Fruit fly (Drosophila melanogaster) whole organism, prepupa: Measurements from ENCODE around the gene bun.

Experiments used
- CG10631 ChIP-seq: fragments of 200-800 bp; sonication (Bioruptor generic); optimal IDR thresholded peaks from 2 replicates; lab custom pipeline; 2016; ENCODE audit warnings: missing biosample characterization, missing genetic modification characterization
- CG11294 ChIP-seq: fragments of 200-800 bp; sonication (Bioruptor generic); IDR thresholded peaks from 2 replicates; pipeline ENCODE4 v1.3.6; 2022; ENCODE audit warnings: missing biosample characterization, missing genetic modification characterization
- CG11902 ChIP-seq: fragments of 200-800 bp; sonication (Bioruptor generic); optimal IDR thresholded peaks from 3 replicates; lab custom pipeline; 2016; ENCODE audit warnings: missing biosample characterization, missing genetic modification characterization
- CG1621 ChIP-seq: fragments of 200-800 bp; sonication (Bioruptor generic); optimal IDR thresholded peaks from 3 replicates; lab custom pipeline; 2018; ENCODE audit warnings: missing biosample characterization, mild to moderate bottlenecking, missing genetic modification characterization
- CG32006 ChIP-seq: fragments of 200-800 bp; sonication (Bioruptor generic); optimal IDR thresholded peaks from 3 replicates; lab custom pipeline; 2017; ENCODE audit warnings: missing biosample characterization, mild to moderate bottlenecking, missing genetic modification characterization
- CG34406 ChIP-seq: fragments of 200-800 bp; sonication (Bioruptor generic); optimal IDR thresholded peaks from 3 replicates; lab custom pipeline; 2016; ENCODE audit warnings: missing biosample characterization, missing genetic modification characterization
- CG3919 ChIP-seq: fragments of 200-800 bp; sonication (Bioruptor generic); optimal IDR thresholded peaks from 3 replicates; lab custom pipeline; 2016; ENCODE audit warnings: missing biosample characterization, missing genetic modification characterization
- CG4318 ChIP-seq: fragments of 200-800 bp; sonication (Bioruptor generic); optimal IDR thresholded peaks from 3 replicates; lab custom pipeline; 2017; ENCODE audit warnings: missing biosample characterization, mild to moderate bottlenecking, missing genetic modification characterization
- CG6163 ChIP-seq: fragments of 200-800 bp; sonication (Bioruptor generic); IDR thresholded peaks from 3 replicates; pipeline ENCODE4 v1.3.6; 2022; ENCODE audit warnings: missing biosample characterization, missing genetic modification characterization
- CG6276 ChIP-seq: fragments of 200-800 bp; sonication (Bioruptor generic); optimal IDR thresholded peaks from 2 replicates; lab custom pipeline; 2017; ENCODE audit warnings: missing biosample characterization, mild to moderate bottlenecking, missing genetic modification characterization
- CG6792 ChIP-seq: fragments of 200-800 bp; sonication (Bioruptor generic); optimal IDR thresholded peaks from 3 replicates; lab custom pipeline; 2016; ENCODE audit warnings: missing biosample characterization, missing genetic modification characterization
- CG6808 ChIP-seq: fragments of 200-800 bp; sonication (Bioruptor generic); optimal IDR thresholded peaks from 3 replicates; lab custom pipeline; 2017; ENCODE audit warnings: missing biosample characterization, missing genetic modification characterization, mild to moderate bottlenecking, moderate library complexity, missing genetic modification reagents
- CG6854 ChIP-seq: fragments of 200-800 bp; sonication (Bioruptor generic); optimal IDR thresholded peaks from 2 replicates; lab custom pipeline; 2017; ENCODE audit warnings: missing biosample characterization, mild to moderate bottlenecking, missing genetic modification characterization
- CG8119 ChIP-seq: fragments of 200-800 bp; sonication (Bioruptor generic); IDR thresholded peaks from 3 replicates; pipeline ENCODE4 v1.3.6; 2022; ENCODE audit warnings: missing biosample characterization, missing genetic modification characterization
- CG8632 ChIP-seq: fragments of 200-800 bp; sonication (Bioruptor generic); optimal IDR thresholded peaks from 3 replicates; lab custom pipeline; 2016; ENCODE audit warnings: missing biosample characterization, missing genetic modification characterization
- CG9139 ChIP-seq: fragments of 200-800 bp; sonication (Bioruptor generic); optimal IDR thresholded peaks from 3 replicates; lab custom pipeline; 2017; ENCODE audit warnings: missing biosample characterization, mild to moderate bottlenecking, missing genetic modification characterization
- Eip75B ChIP-seq: fragments of 200-800 bp; sonication (Bioruptor generic); optimal IDR thresholded peaks from 3 replicates; lab custom pipeline; 2016; ENCODE audit warnings: missing biosample characterization, missing genetic modification characterization
- Eip78C ChIP-seq: fragments of 200-800 bp; sonication (Bioruptor generic); peaks from one replicate; lab custom pipeline; 2016; ENCODE audit warnings: missing biosample characterization, missing genetic modification characterization
- Eip93F ChIP-seq: fragments of 200-800 bp; sonication (Bioruptor generic); optimal IDR thresholded peaks from 2 replicates; lab custom pipeline; 2016; ENCODE audit warnings: missing biosample characterization, mild to moderate bottlenecking, missing genetic modification characterization
- Ets21C ChIP-seq: fragments of 200-800 bp; sonication (Bioruptor generic); optimal IDR thresholded peaks from 3 replicates; lab custom pipeline; 2016; ENCODE audit warnings: missing biosample characterization, missing genetic modification characterization
- Ets96B ChIP-seq: fragments of 200-800 bp; optimal IDR thresholded peaks from 2 replicates; lab custom pipeline; 2019; ENCODE audit warnings: missing biosample characterization, mild to moderate bottlenecking, missing genetic modification characterization, moderate library complexity
- Hr38 ChIP-seq: sonication (Bioruptor generic); optimal IDR thresholded peaks from 2 replicates; lab custom pipeline; 2016; ENCODE audit warnings: missing biosample characterization, missing genetic modification characterization
- Hr39 ChIP-seq: fragments of 200-800 bp; sonication (Bioruptor generic); optimal IDR thresholded peaks from 2 replicates; lab custom pipeline; 2016; ENCODE audit warnings: missing biosample characterization, missing genetic modification characterization
- Hr4 ChIP-seq: fragments of 200-800 bp; sonication (Bioruptor generic); optimal IDR thresholded peaks from 3 replicates; lab custom pipeline; 2016; ENCODE audit warnings: missing biosample characterization, missing genetic modification characterization
- Lpt ChIP-seq: fragments of 200-800 bp; sonication (Bioruptor generic); optimal IDR thresholded peaks from 3 replicates; lab custom pipeline; 2016; ENCODE audit warnings: missing biosample characterization, missing genetic modification characterization
- OdsH ChIP-seq: fragments of 200-800 bp; sonication (Bioruptor generic); optimal IDR thresholded peaks from 3 replicates; lab custom pipeline; 2016; ENCODE audit warnings: missing biosample characterization, missing genetic modification characterization
- Smox ChIP-seq: fragments of 200-800 bp; sonication (Bioruptor generic); optimal IDR thresholded peaks from 3 replicates; lab custom pipeline; 2016; ENCODE audit warnings: missing biosample characterization, missing genetic modification characterization
- Sox102F ChIP-seq: fragments of 200-800 bp; sonication (Bioruptor generic); optimal IDR thresholded peaks from 2 replicates; lab custom pipeline; 2016; ENCODE audit warnings: missing biosample characterization, mild to moderate bottlenecking, missing genetic modification characterization
- Sox14 ChIP-seq: fragments of 200-800 bp; sonication (Bioruptor generic); optimal IDR thresholded peaks from 3 replicates; lab custom pipeline; 2016; ENCODE audit warnings: missing biosample characterization, missing genetic modification characterization
- Sox15 ChIP-seq: fragments of 200-800 bp; sonication (Bioruptor generic); optimal IDR thresholded peaks from 3 replicates; lab custom pipeline; 2016; ENCODE audit warnings: missing biosample characterization, missing genetic modification characterization
- achi ChIP-seq: fragments of 200-800 bp; sonication (Bioruptor generic); optimal IDR thresholded peaks from 3 replicates; lab custom pipeline; 2016; ENCODE audit warnings: missing biosample characterization, missing genetic modification characterization
- dac ChIP-seq: fragments of 200-800 bp; sonication (Bioruptor generic); optimal IDR thresholded peaks from 2 replicates; lab custom pipeline; 2017; ENCODE audit warnings: missing biosample characterization, mild to moderate bottlenecking, missing genetic modification characterization
- dsx ChIP-seq: fragments of 200-800 bp; optimal IDR thresholded peaks from 3 replicates; lab custom pipeline; 2019; ENCODE audit warnings: missing biosample characterization, mild to moderate bottlenecking, missing genetic modification characterization, moderate library complexity; ENCODE audit not compliant: poor library complexity, severe bottlenecking
- eg ChIP-seq: fragments of 200-800 bp; sonication (Bioruptor generic); IDR thresholded peaks from 3 replicates; pipeline ENCODE4 v1.3.6; 2022; ENCODE audit warnings: missing biosample characterization, missing genetic modification characterization
- esn ChIP-seq: fragments of 200-800 bp; sonication (Bioruptor generic); optimal IDR thresholded peaks from 2 replicates; lab custom pipeline; 2016; ENCODE audit warnings: missing biosample characterization, mild to moderate bottlenecking, missing genetic modification characterization, moderate library complexity
- fd59A ChIP-seq: fragments of 200-800 bp; sonication (Bioruptor generic); optimal IDR thresholded peaks from 2 replicates; lab custom pipeline; 2017; ENCODE audit warnings: missing biosample characterization, mild to moderate bottlenecking, missing genetic modification characterization, missing genetic modification reagents
- fd85E ChIP-seq: fragments of 200-800 bp; sonication (Bioruptor generic); optimal IDR thresholded peaks from 3 replicates; lab custom pipeline; 2016; ENCODE audit warnings: missing biosample characterization, missing genetic modification characterization
- fkh ChIP-seq: fragments of 200-800 bp; sonication (Bioruptor generic); optimal IDR thresholded peaks from 3 replicates; lab custom pipeline; 2017; ENCODE audit warnings: missing biosample characterization, mild to moderate bottlenecking, missing genetic modification characterization, moderate library complexity
- lz ChIP-seq: fragments of 200-800 bp; sonication (Bioruptor generic); optimal IDR thresholded peaks from 3 replicates; lab custom pipeline; 2016; ENCODE audit warnings: missing biosample characterization, missing genetic modification characterization
- net ChIP-seq: fragments of 200-800 bp; sonication (Bioruptor generic); optimal IDR thresholded peaks from 3 replicates; lab custom pipeline; 2016; ENCODE audit warnings: missing biosample characterization, missing genetic modification characterization
- pdm3 ChIP-seq: fragments of 200-800 bp; sonication (Bioruptor generic); optimal IDR thresholded peaks from 3 replicates; lab custom pipeline; 2016; ENCODE audit warnings: missing biosample characterization, missing genetic modification characterization
- salr ChIP-seq, 2 experiments: fragments of 200-800 bp; sonication (Bioruptor generic); optimal IDR thresholded peaks; 3 replicates each; lab custom pipeline; 2016 to 2018; ENCODE audit warnings: missing biosample characterization in 2 of 2, missing genetic modification characterization in 2 of 2, mild to moderate bottlenecking in 1 of 2
- spab ChIP-seq: fragments of 200-800 bp; sonication (Bioruptor generic); optimal IDR thresholded peaks from 2 replicates; lab custom pipeline; 2017; ENCODE audit warnings: missing biosample characterization, mild to moderate bottlenecking, missing genetic modification characterization, missing genetic modification reagents
- ss ChIP-seq, 2 experiments: fragments of 200-800 bp; sonication (Bioruptor generic); optimal IDR thresholded peaks; 2 replicates in 1 of 2; 3 replicates in 1 of 2; lab custom pipeline; 2017 to 2018; ENCODE audit warnings: mild to moderate bottlenecking in 2 of 2, missing biosample characterization in 2 of 2, missing genetic modification characterization in 2 of 2, moderate library complexity in 1 of 2
- svp ChIP-seq: fragments of 200-800 bp; sonication (Bioruptor generic); peaks from one replicate; lab custom pipeline; 2016; ENCODE audit warnings: missing biosample characterization, missing genetic modification characterization
- topi ChIP-seq: fragments of 200-800 bp; sonication (Bioruptor generic); optimal IDR thresholded peaks from 3 replicates; lab custom pipeline; 2016; ENCODE audit warnings: missing biosample characterization, missing genetic modification characterization
- vri ChIP-seq: fragments of 200-800 bp; sonication (Bioruptor generic); optimal IDR thresholded peaks from 3 replicates; lab custom pipeline; 2016; ENCODE audit warnings: missing biosample characterization, mild to moderate bottlenecking, missing genetic modification characterization

Gene bun

DNA sequence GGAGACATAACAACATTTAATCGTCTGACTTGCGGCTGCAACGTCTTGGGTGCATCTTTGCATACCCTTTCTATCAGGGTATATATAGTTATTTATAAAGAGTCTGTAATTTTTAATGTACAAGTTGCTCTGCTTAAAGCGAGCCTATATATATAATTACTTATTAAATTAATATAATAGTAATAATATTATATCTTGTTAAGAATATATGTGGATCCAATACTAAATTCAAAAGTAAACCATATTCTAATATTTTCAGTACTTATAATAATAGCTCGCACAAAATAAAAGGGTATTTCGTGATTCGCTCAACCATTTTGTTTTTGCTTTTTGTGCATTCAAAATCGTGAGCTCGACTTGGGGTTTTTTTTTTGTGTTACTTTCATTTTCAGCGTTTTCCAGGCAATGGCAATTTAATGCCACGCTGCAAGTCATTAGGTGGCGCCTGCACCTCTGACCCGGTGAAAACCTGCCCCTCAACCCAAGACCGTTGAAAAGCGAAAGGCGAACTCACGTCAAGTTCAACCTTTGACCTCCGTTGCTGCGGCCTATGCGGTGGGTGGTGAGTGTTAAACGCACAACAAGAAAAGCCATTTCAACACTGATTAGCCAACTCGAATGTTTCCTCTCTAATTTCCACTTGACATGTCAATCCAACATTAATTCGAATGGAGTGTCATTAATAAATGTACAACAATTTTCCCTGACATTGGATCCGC, 60.4 kb downstream of the bun start (continued):
- peak; percentile 21 for TF ChIP-seq CG4318 (GFP tag; lab: Kevin White, UChicago)
- no peak for TF ChIP-seq CG11902 (GFP tag; lab: Kevin White, UChicago)
- TF ChIP-seq Ets21C (GFP tag; lab: Kevin White, UChicago) = no peak
- no peak for TF ChIP-seq vri
- no peak; the same call in 2 of the 3 replicates for TF ChIP-seq eg (GFP tag; lab: Robert Waterston, UW)
- TF ChIP-seq achi = peak; percentile 16
- TF ChIP-seq, all 60 proteins: peak for 11

DNA sequence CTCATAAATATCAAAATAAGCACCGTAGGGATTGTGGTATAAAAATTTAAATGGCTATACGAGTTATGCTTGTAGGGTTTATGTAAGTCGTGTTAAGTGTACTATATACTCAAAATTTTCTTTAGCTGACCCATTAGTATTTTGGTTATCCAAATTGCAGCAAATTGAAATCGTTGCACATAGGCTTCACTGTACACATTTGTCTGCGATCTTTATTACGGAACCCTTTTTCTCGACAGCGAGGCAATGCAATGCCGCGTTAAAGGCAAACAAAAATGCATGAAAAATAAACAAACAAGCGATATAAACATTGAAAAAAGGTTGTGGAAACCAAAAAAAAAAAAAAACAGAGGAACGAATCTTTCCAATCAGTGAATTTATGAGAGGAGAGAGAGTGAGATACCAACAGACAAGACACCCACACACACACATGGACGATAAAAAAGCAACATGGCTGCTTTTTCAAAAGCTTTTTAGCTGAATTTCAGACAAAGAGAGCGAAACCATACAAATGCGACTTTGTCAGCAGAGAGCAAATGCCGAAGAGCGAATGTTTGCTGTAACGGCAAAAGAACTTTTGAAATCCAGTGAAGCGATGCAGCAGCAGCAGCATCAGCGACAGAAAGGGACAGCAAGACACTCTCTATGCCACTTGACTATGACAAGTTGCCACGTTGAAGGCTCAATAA, 62.4 kb downstream of the bun start:
- TF ChIP-seq fd59A (peak; percentile 95), fd85E (GFP tag; lab: Kevin White, UChicago) (peak; percentile 92), Ets96B (tag; lab: Kevin White, UChicago) (peak; percentile 96), Hr4 (GFP tag; lab: Kevin White, UChicago) (peak; percentile 91), fkh (peak; percentile 79), ss (GFP tag; optimal IDR thresholded peaks at IDR 0.05; lab: Kevin White, UChicago) (peak; percentile 93 to 96), CG34406 (peak; percentile 97), eg (GFP tag; lab: Robert Waterston, UW) (peak; percentile 97), CG6808 (GFP tag; lab: Kevin White, UChicago) (peak; percentile 95), Sox102F (GFP tag; lab: Kevin White, UChicago) (peak; percentile 98), Sox15 (GFP tag; lab: Kevin White, UChicago) (peak; percentile 96), CG10631 (GFP tag; lab: Kevin White, UChicago) (peak; percentile 96), net (peak; percentile 97), CG32006 (GFP tag; lab: Kevin White, UChicago) (peak; percentile 98), CG8119 (peak; percentile 96), Eip78C (GFP tag; lab: Kevin White, UChicago) (peak; percentile 99), OdsH (GFP tag; lab: Kevin White, UChicago) (peak; percentile 98), Lpt (GFP tag; lab: Kevin White, UChicago) (peak; percentile 94), dac (GFP tag; lab: Kevin White, UChicago) (peak; percentile 92), CG9139 (GFP tag; lab: Kevin White, UChicago) (peak; percentile 94), Sox14 (GFP tag; lab: Kevin White, UChicago) (peak; percentile 98), Eip75B (GFP tag; lab: Kevin White, UChicago) (peak; percentile 94), salr (GFP tag; optimal IDR thresholded peaks at IDR 0.05; lab: Kevin White, UChicago) (peak; percentile 91 to 97), CG8632 (GFP tag; lab: Kevin White, UChicago) (peak; percentile 95), lz (GFP tag; lab: Kevin White, UChicago) (peak; percentile 98), pdm3 (peak; percentile 98), Eip93F (GFP tag; lab: Kevin White, UChicago) (peak; percentile 82), CG3919 (GFP tag; lab: Kevin White, UChicago) (peak; percentile 96), spab (GFP tag; lab: Kevin White, UChicago) (peak; percentile 95), Hr39 (GFP tag; lab: Kevin White, UChicago) (peak; percentile 99), dsx (GFP tag; lab: Kevin White, UChicago) (peak; percentile 91), CG6163 (GFP tag; lab: Robert Waterston, UW) (peak; percentile 96), Smox (GFP tag; lab: Kevin White, UChicago) (peak; percentile 97), achi (peak; percentile 95), CG1621 (tag; lab: Kevin White, UChicago) (peak; percentile 95), CG6276 (GFP tag; lab: Kevin White, UChicago) (peak; percentile 96), CG11294 (peak; percentile 93), CG6792 (peak; percentile 96), Hr38 (peak; percentile 34), CG6854 (GFP tag; lab: Kevin White, UChicago) (peak; percentile 92), topi (GFP tag; lab: Kevin White, UChicago) (peak; percentile 97), svp (GFP tag; lab: Kevin White, UChicago) (peak; percentile 99), esn (peak; percentile 99)
